Worm (Caenorhabditis elegans) whole organism, midembryonic: Measurements from ENCODE around the gene ZC190.5.

Source experiments
- T22C8.4 ChIP-seq: fragments of 200-800 bp; sonication (Bioruptor generic); IDR thresholded peaks from 2 replicates; pipeline ENCODE4 v1.3.6; 2022; ENCODE audit warnings: missing genetic modification characterization, missing compliant biosample characterization
- cog-1 ChIP-seq: sonication (generic microtip); optimal IDR thresholded peaks from 2 replicates; lab custom pipeline; 2016; ENCODE audit warnings: missing genetic modification characterization, missing compliant biosample characterization
- flt-1 ChIP-seq: fragments of 200-800 bp; sonication (Bioruptor generic); IDR thresholded peaks from 2 replicates; pipeline ENCODE4 v1.3.6; 2022; ENCODE audit warnings: missing genetic modification characterization, missing compliant biosample characterization
- klf-2 ChIP-seq: fragments of 200-800 bp; sonication (Bioruptor generic); conservative IDR thresholded peaks from 2 replicates; pipeline ENCODE4 v1.3.6; 2022; ENCODE audit warnings: missing genetic modification reagents, missing genetic modification characterization, missing compliant biosample characterization
- med-1 ChIP-seq: sonication (generic microtip); optimal IDR thresholded peaks from 2 replicates; lab custom pipeline; 2017; ENCODE audit warnings: missing genetic modification characterization, mild to moderate bottlenecking, missing compliant biosample characterization, antibody characterized with exemption, missing genetic modification reagents; ENCODE audit not compliant: insufficient read depth
- ref-1 ChIP-seq: fragments of 200-800 bp; sonication (Bioruptor generic); conservative IDR thresholded peaks from 2 replicates; pipeline ENCODE4 v1.3.6; 2022; ENCODE audit warnings: missing genetic modification reagents, missing genetic modification characterization, missing compliant biosample characterization
- tab-1 ChIP-seq: fragments of 200-800 bp; sonication (Bioruptor generic); IDR thresholded peaks from 2 replicates; pipeline ENCODE4 v1.3.6; 2022; ENCODE audit warnings: missing genetic modification characterization, missing compliant biosample characterization
- ztf-23 ChIP-seq: fragments of 200-800 bp; sonication (Bioruptor generic); IDR thresholded peaks from 2 replicates; pipeline ENCODE4 v1.3.6; 2022; ENCODE audit warnings: missing genetic modification reagents, missing genetic modification characterization, missing compliant biosample characterization
- ztf-29 ChIP-seq: fragments of 200-800 bp; sonication (Bioruptor generic); IDR thresholded peaks from 2 replicates; pipeline ENCODE4 v1.3.6; 2022; ENCODE audit warnings: missing genetic modification reagents, missing genetic modification characterization, missing compliant biosample characterization

Gene ZC190.5

DNA sequence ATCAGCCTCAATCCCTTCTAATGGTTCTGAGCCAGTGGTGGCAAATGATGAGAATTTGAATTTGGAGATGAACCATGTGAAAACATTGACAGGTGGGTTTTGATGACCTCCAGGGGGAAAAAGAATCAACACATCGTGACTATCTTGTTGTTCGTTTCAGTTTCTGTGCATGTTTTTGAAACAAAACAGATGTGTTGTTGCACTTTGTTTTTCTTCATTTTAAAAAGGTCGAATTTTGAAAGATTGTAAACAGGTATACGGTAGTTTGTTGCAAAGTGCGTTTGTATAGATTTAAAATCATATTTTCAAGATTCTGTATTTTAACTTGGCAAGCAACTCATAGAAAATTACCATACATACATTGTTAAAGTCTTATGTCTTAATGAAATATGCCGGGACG lies 23.0 kb downstream of the ZC190.5 start:
- no peak for TF ChIP-seq ztf-23 (GFP tag; lab: Robert Waterston, UW)
- no peak for TF ChIP-seq cog-1 (tag; lab: Kevin White, UChicago)
- no peak for TF ChIP-seq ztf-29 (GFP tag; lab: Robert Waterston, UW)
- TF ChIP-seq med-1 (GFP tag; lab: Kevin White, UChicago): no peak
- TF ChIP-seq ref-1 (GFP tag; lab: Robert Waterston, UW): no peak
- TF ChIP-seq klf-2 (GFP tag; lab: Robert Waterston, UW): no peak
- no peak for TF ChIP-seq flt-1
- TF ChIP-seq tab-1 (GFP tag; lab: Robert Waterston, UW): no peak

DNA sequence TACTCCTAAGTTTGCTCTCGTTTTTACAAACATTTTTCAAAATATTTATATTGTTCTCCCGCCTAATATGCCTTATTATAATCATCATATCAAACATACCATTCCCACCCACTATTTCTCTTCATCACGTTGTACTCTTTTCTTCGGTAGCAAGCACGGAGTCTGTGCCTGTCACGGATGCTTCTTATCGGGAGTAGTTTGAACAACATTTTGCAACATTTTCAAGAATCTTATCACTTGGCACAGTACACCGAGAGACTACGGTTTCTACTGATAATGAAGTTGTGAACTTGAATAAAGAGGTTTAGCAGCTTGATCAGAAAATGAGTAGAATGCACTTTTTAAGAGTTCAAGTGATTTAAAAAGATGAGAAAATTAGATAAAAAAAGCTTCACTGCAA lies 25.1 kb downstream of the ZC190.5 start:
- TF ChIP-seq tab-1 (GFP tag; lab: Robert Waterston, UW) (no peak), T22C8.4 (GFP tag; lab: Robert Waterston, UW) (no peak), med-1 (GFP tag; lab: Kevin White, UChicago) (no peak), ref-1 (GFP tag; lab: Robert Waterston, UW) (no peak), ztf-29 (GFP tag; lab: Robert Waterston, UW) (no peak), ztf-23 (GFP tag; lab: Robert Waterston, UW) (no peak), flt-1 (no peak), cog-1 (tag; lab: Kevin White, UChicago) (no peak), klf-2 (GFP tag; lab: Robert Waterston, UW) (no peak)

DNA sequence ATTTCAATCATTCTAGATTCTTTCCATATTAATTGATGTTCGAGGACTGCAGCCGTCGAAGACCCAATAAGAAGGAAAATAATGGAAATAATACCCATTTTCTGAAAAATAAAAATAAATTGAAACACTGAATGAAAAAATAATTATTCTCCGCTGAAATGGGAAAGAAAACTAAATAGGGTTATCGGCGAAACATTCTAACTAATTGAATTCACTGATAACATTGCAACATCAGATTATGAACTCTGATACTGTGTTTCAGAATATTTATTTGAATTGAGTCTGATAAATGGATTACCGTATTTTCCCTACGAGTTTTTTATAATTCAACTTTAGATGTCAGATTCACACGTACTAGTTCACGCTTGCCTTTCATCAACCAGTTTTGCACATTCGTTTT lies 30.3 kb downstream of the ZC190.5 start, which contains the start of gene asp-13:
Gene asp-13 (minus strand): TSS at position 101 of the 400 bp plus-strand sequence.
- TF ChIP-seq ref-1 (GFP tag; lab: Robert Waterston, UW) (no peak), T22C8.4 (GFP tag; lab: Robert Waterston, UW) (no peak), tab-1 (GFP tag; lab: Robert Waterston, UW) (no peak), flt-1 (no peak), ztf-29 (GFP tag; lab: Robert Waterston, UW) (no peak)

DNA sequence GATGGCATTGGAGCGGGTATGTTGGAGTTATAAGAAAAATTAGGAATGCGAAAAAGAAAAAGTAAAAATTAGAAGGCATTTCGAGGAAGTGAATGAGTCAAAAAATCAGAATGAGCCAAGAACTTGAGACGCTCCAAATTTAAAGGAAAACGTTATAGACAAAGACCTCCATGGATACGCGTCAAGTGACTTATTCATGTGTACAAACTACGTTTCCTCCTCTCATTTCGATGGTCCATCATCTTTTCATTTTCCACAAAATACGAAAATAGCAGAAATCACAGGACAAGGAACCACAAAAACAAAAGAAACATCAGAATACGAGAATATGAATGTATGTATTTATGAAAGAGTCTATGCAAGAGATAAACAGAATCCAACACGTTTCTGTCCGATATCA lies 32.1 kb downstream of the ZC190.5 start, which contains the start of gene F28A12.3:
Gene F28A12.3 (minus strand): TSS at position 101 of the 400 bp plus-strand sequence.
- no peak for TF ChIP-seq tab-1 (GFP tag; lab: Robert Waterston, UW)
- no peak for TF ChIP-seq ztf-29 (GFP tag; lab: Robert Waterston, UW)
- TF ChIP-seq flt-1: no peak
- no peak for TF ChIP-seq ref-1 (GFP tag; lab: Robert Waterston, UW)
- TF ChIP-seq klf-2 (GFP tag; lab: Robert Waterston, UW): no peak
- no peak for TF ChIP-seq med-1 (GFP tag; lab: Kevin White, UChicago)
- TF ChIP-seq ztf-23 (GFP tag; lab: Robert Waterston, UW): no peak
- TF ChIP-seq cog-1 (tag; lab: Kevin White, UChicago): no peak
- TF ChIP-seq T22C8.4 (GFP tag; lab: Robert Waterston, UW): no peak

- no peak for TF ChIP-seq tab-1 (GFP tag; lab: Robert Waterston, UW)
Measured at ce11 chrV:8637666-8638271, 35.6 kb downstream of the ZC190.5 start, which contains the start of the genes F28A12.10 and acd-4. F28A12.10 (minus strand) TSS chrV:8637766. acd-4 (plus strand) TSS chrV:8638221.

- TF ChIP-seq med-1 (GFP tag; lab: Kevin White, UChicago): no peak
- TF ChIP-seq tab-1 (GFP tag; lab: Robert Waterston, UW): no peak
- TF ChIP-seq klf-2 (GFP tag; lab: Robert Waterston, UW): no peak
- TF ChIP-seq ztf-29 (GFP tag; lab: Robert Waterston, UW): no peak
- no peak for TF ChIP-seq cog-1 (tag; lab: Kevin White, UChicago)
- TF ChIP-seq ref-1 (GFP tag; lab: Robert Waterston, UW): no peak
- no peak for TF ChIP-seq flt-1
- TF ChIP-seq T22C8.4 (GFP tag; lab: Robert Waterston, UW): no peak
- no peak for TF ChIP-seq ztf-23 (GFP tag; lab: Robert Waterston, UW)
Measured at ce11 chrV:8636907-8637306, 36.5 kb downstream of the ZC190.5 start, which contains the start of gene grl-12. grl-12 (minus strand) TSS chrV:8637007.

ce11 chrV:8635575-8635974 lies 37.8 kb downstream of the ZC190.5 start, which contains the start of gene oac-29:
oac-29 (minus strand) TSS chrV:8635675.
- TF ChIP-seq ref-1 (GFP tag; lab: Robert Waterston, UW) (no peak), ztf-29 (GFP tag; lab: Robert Waterston, UW) (no peak), klf-2 (GFP tag; lab: Robert Waterston, UW) (no peak), T22C8.4 (GFP tag; lab: Robert Waterston, UW) (no peak), tab-1 (GFP tag; lab: Robert Waterston, UW) (no peak), med-1 (GFP tag; lab: Kevin White, UChicago) (no peak), flt-1 (no peak), cog-1 (tag; lab: Kevin White, UChicago) (no peak), ztf-23 (GFP tag; lab: Robert Waterston, UW) (no peak)

DNA sequence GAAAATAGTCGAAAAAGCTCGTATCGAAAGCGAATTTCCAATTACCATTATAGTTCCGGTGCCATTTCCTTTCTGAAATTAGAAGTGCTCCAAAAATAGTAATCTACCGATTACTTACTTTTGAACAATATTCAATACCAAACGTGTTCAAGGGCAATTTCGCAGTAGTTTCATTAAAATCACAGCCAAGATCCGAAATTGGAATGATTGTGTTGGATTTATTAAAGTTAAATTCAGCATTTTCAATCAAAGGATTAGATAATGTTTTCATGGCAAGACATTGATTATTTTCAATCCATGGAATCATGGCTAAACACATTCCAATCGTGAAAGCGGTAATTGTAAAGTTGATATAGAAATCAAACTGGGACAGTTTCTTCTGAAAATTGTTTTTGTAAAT lies 40.6 kb downstream of the ZC190.5 start:
- TF ChIP-seq T22C8.4 (GFP tag; lab: Robert Waterston, UW) (no peak), klf-2 (GFP tag; lab: Robert Waterston, UW) (no peak), ztf-23 (GFP tag; lab: Robert Waterston, UW) (no peak), ztf-29 (GFP tag; lab: Robert Waterston, UW) (no peak), ref-1 (GFP tag; lab: Robert Waterston, UW) (no peak), cog-1 (tag; lab: Kevin White, UChicago) (no peak), flt-1 (no peak), tab-1 (GFP tag; lab: Robert Waterston, UW) (no peak)

- TF ChIP-seq klf-2 (GFP tag; lab: Robert Waterston, UW): peak; percentile 51; the same call in 1 of the 2 replicates
- peak; percentile 58; the same call in 1 of the 2 replicates for TF ChIP-seq ztf-29 (GFP tag; lab: Robert Waterston, UW)
- TF ChIP-seq ztf-23 (GFP tag; lab: Robert Waterston, UW): peak; percentile 68; the same call in 1 of the 2 replicates
- TF ChIP-seq T22C8.4 (GFP tag; lab: Robert Waterston, UW): no peak
- TF ChIP-seq cog-1 (tag; lab: Kevin White, UChicago): peak; percentile 2
- TF ChIP-seq med-1 (GFP tag; lab: Kevin White, UChicago): peak; percentile 78
- no peak for TF ChIP-seq flt-1
Measured at ce11 chrV:8631277-8631765, 42.1 kb downstream of the ZC190.5 start, which contains the start of gene atg-18. atg-18 (minus strand) TSS chrV:8631327.
